Worm (Caenorhabditis elegans): ENCODE data around the gene sto-4.

- no peak for TF ChIP-seq ref-1 (GFP tag; conservative IDR thresholded peaks at IDR 0.05)
- TF ChIP-seq T22C8.4 (GFP tag; IDR thresholded peaks at IDR 0.05), result no peak
- no peak for TF ChIP-seq cog-1 (tag; optimal IDR thresholded peaks at IDR 0.05)
- no peak for TF ChIP-seq flt-1 (GFP tag; IDR thresholded peaks at IDR 0.05)
- TF ChIP-seq med-1 (GFP tag; optimal IDR thresholded peaks at IDR 0.05; ENCODE audit: insufficient read depth), result no peak
- no peak for TF ChIP-seq tab-1 (GFP tag; IDR thresholded peaks at IDR 0.05)
- no peak for TF ChIP-seq ztf-23 (GFP tag; IDR thresholded peaks at IDR 0.05)
- no peak for TF ChIP-seq ztf-29 (GFP tag; IDR thresholded peaks at IDR 0.05)
- no peak for TF ChIP-seq klf-2 (GFP tag; conservative IDR thresholded peaks at IDR 0.05)
These were observed 29.3 kb downstream of the sto-4 start for ce11 chrX:11673063-11673759.
